Worm (Caenorhabditis elegans) whole organism, late embryonic: ENCODE data around the gene clec-226.

Source experiments
- C38D4.7 ChIP-seq: fragments of 200-800 bp; sonication (Bioruptor generic); optimal IDR thresholded peaks from 2 replicates; lab custom pipeline; 2018; ENCODE audit warnings: mild to moderate bottlenecking, missing genetic modification characterization, moderate library complexity, missing compliant biosample characterization
- ama-1 ChIP-seq: fragments of 150-350 bp; optimal IDR thresholded peaks from 2 replicates; lab custom pipeline; 2014
- ceh-14 ChIP-seq: sonication (generic microtip); optimal IDR thresholded peaks from 2 replicates; lab custom pipeline; 2016; ENCODE audit warnings: missing genotype, missing genetic modification characterization, missing compliant biosample characterization
- ceh-30 ChIP-seq: fragments of 150-350 bp; optimal IDR thresholded peaks from 2 replicates; lab custom pipeline; 2014; ENCODE audit warnings: missing biosample characterization, missing genetic modification characterization
- eyg-1 ChIP-seq: sonication (generic microtip); optimal IDR thresholded peaks from 2 replicates; lab custom pipeline; 2016; ENCODE audit warnings: missing genotype, missing genetic modification characterization, missing compliant biosample characterization
- fkh-10 ChIP-seq: fragments of 150-350 bp; optimal IDR thresholded peaks from 2 replicates; lab custom pipeline; 2014; ENCODE audit warnings: missing biosample characterization, missing genetic modification reagents, missing genetic modification characterization
- hlh-6 ChIP-seq: sonication (generic microtip); optimal IDR thresholded peaks from 2 replicates; lab custom pipeline; 2016; ENCODE audit warnings: missing genotype, missing genetic modification characterization, missing compliant biosample characterization
- lim-6 ChIP-seq: sonication (generic microtip); optimal IDR thresholded peaks from 2 replicates; lab custom pipeline; 2016; ENCODE audit warnings: missing genetic modification characterization, missing compliant biosample characterization
- mec-3 ChIP-seq: sonication (generic microtip); optimal IDR thresholded peaks from 2 replicates; lab custom pipeline; 2016; ENCODE audit warnings: borderline replicate concordance, missing genetic modification characterization, missing compliant biosample characterization
- nhr-11 ChIP-seq: fragments of 150-350 bp; optimal IDR thresholded peaks from 2 replicates; lab custom pipeline; 2014; ENCODE audit warnings: missing biosample characterization, missing genetic modification characterization
- pha-2 ChIP-seq: sonication (generic microtip); optimal IDR thresholded peaks from 2 replicates; lab custom pipeline; 2017; ENCODE audit warnings: mild to moderate bottlenecking, missing genetic modification characterization, missing compliant biosample characterization
- pha-4 ChIP-seq: fragments of 150-350 bp; optimal IDR thresholded peaks from 2 replicates; lab custom pipeline; 2018; ENCODE audit warnings: missing biosample characterization, missing genetic modification reagents, missing genetic modification characterization
- ttx-3 ChIP-seq: sonication (generic microtip); optimal IDR thresholded peaks from 2 replicates; lab custom pipeline; 2016; ENCODE audit warnings: missing genetic modification reagents, missing genetic modification characterization, missing compliant biosample characterization
- unc-86 ChIP-seq: sonication (generic microtip); optimal IDR thresholded peaks from 2 replicates; lab custom pipeline; 2016; ENCODE audit warnings: missing genetic modification characterization, missing compliant biosample characterization

ce11 chrV:13908916-13909176, 37.9 kb upstream of the clec-226 start, which contains the start of gene C06B3.6:
- no peak for TF ChIP-seq ama-1 (lab: Kevin White, UChicago)
- no peak for TF ChIP-seq unc-86 (tag; lab: Kevin White, UChicago)
- no peak for TF ChIP-seq pha-2 (tag; lab: Kevin White, UChicago)
- TF ChIP-seq ceh-14 = no peak
- TF ChIP-seq pha-4 (tag; lab: Kevin White, UChicago) = no peak
- no peak for TF ChIP-seq eyg-1 (tag; lab: Kevin White, UChicago)
- TF ChIP-seq nhr-11 (tag; lab: Kevin White, UChicago) = no peak
- no peak for TF ChIP-seq hlh-6
- TF ChIP-seq lim-6 = no peak
- no peak for TF ChIP-seq C38D4.7 (GFP tag; lab: Kevin White, UChicago)
- TF ChIP-seq ceh-30 (tag; lab: Kevin White, UChicago) = no peak
- no peak for TF ChIP-seq ttx-3 (tag; lab: Kevin White, UChicago)
- no peak for TF ChIP-seq mec-3
- TF ChIP-seq fkh-10 (GFP tag; lab: Kevin White, UChicago) = no peak
